Worm (Caenorhabditis elegans) whole organism, L1 larva: ENCODE results near the gene ruvb-1.

Source experiments
- C04F5.9 ChIP-seq: sonication (generic microtip); optimal IDR thresholded peaks from 2 replicates; lab custom pipeline; 2016; ENCODE audit warnings: missing genetic modification characterization, missing compliant biosample characterization
- C34B4.2 ChIP-seq: sonication (generic microtip); optimal IDR thresholded peaks from 2 replicates; lab custom pipeline; 2017; ENCODE audit warnings: mild to moderate bottlenecking, missing genetic modification characterization, missing compliant biosample characterization
- F16B12.6 ChIP-seq: fragments of 150-350 bp; optimal IDR thresholded peaks from 2 replicates; lab custom pipeline; 2014; ENCODE audit warnings: missing biosample characterization, missing genetic modification characterization
- Y116A8C.19 ChIP-seq: sonication (generic microtip); optimal IDR thresholded peaks from 2 replicates; lab custom pipeline; 2016; ENCODE audit warnings: missing compliant biosample characterization, missing genetic modification characterization, borderline replicate concordance
- alr-1 ChIP-seq: fragments of 200-800 bp; sonication (Bioruptor generic); optimal IDR thresholded peaks from 2 replicates; lab custom pipeline; 2018; ENCODE audit warnings: borderline replicate concordance, mild to moderate bottlenecking, missing genetic modification characterization, missing compliant biosample characterization
- aly-2 ChIP-seq: fragments of 150-350 bp; optimal IDR thresholded peaks from 2 replicates; lab custom pipeline; 2014; ENCODE audit warnings: missing biosample characterization, missing genetic modification characterization
- blmp-1 ChIP-seq: fragments of 150-350 bp; optimal IDR thresholded peaks from 2 replicates; lab custom pipeline; 2014; ENCODE audit warnings: missing biosample characterization, missing genetic modification characterization
- ceh-63 ChIP-seq: fragments of 200-800 bp; sonication (Bioruptor generic); optimal IDR thresholded peaks from 2 replicates; lab custom pipeline; 2018; ENCODE audit warnings: mild to moderate bottlenecking, missing genetic modification characterization, missing compliant biosample characterization
- ceh-82 ChIP-seq, 3 experiments: fragments of 150-350 bp in 1 of 3; sonication (generic microtip) in 2 of 3; optimal IDR thresholded peaks; 2 replicates each; lab custom pipeline; 2014 to 2017; ENCODE audit warnings: missing biosample characterization in 3 of 3, missing genetic modification characterization in 3 of 3
- ceh-88 ChIP-seq: fragments of 200-800 bp; sonication (Bioruptor generic); IDR thresholded peaks from 2 replicates; pipeline ENCODE4 v1.3.6; 2022; ENCODE audit warnings: missing genetic modification characterization, missing compliant biosample characterization
- dpl-1 ChIP-seq, 3 experiments: fragments of 150-350 bp in 2 of 3; sonication (generic microtip) in 1 of 3; optimal IDR thresholded peaks; 2 replicates each; lab custom pipeline; 2014 to 2017; ENCODE audit warnings: missing biosample characterization in 3 of 3, missing genetic modification characterization in 3 of 3, missing genetic modification reagents in 3 of 3
- dsc-1 ChIP-seq: sonication (generic microtip); optimal IDR thresholded peaks from 2 replicates; lab custom pipeline; 2016; ENCODE audit warnings: mild to moderate bottlenecking, missing genetic modification characterization, missing compliant biosample characterization
- efl-3 ChIP-seq: fragments of 200-800 bp; sonication (Bioruptor generic); optimal IDR thresholded peaks from 2 replicates; lab custom pipeline; 2018; ENCODE audit warnings: mild to moderate bottlenecking, missing genetic modification characterization, missing compliant biosample characterization
- elt-2 ChIP-seq: sonication (generic microtip); optimal IDR thresholded peaks from 2 replicates; lab custom pipeline; 2016; ENCODE audit warnings: missing genetic modification characterization, mild to moderate bottlenecking, inconsistent platforms, missing compliant biosample characterization, missing genetic modification reagents
- fkh-4 ChIP-seq: sonication (generic microtip); optimal IDR thresholded peaks from 2 replicates; lab custom pipeline; 2016; ENCODE audit warnings: missing compliant biosample characterization, missing genetic modification characterization, borderline replicate concordance
- fkh-8 ChIP-seq: sonication (generic microtip); optimal IDR thresholded peaks from 2 replicates; lab custom pipeline; 2016; ENCODE audit warnings: mild to moderate bottlenecking, missing genetic modification characterization, missing compliant biosample characterization
- fos-1 ChIP-seq: fragments of 150-350 bp; optimal IDR thresholded peaks from 2 replicates; lab custom pipeline; 2014; ENCODE audit warnings: missing biosample characterization, missing genetic modification characterization
- grh-1 ChIP-seq: fragments of 200-800 bp; sonication (Bioruptor generic); IDR thresholded peaks from 2 replicates; pipeline ENCODE4 v1.3.6; 2022; ENCODE audit warnings: missing genetic modification reagents, missing genetic modification characterization, missing compliant biosample characterization
- hlh-17 ChIP-seq: fragments of 200-800 bp; sonication (Bioruptor generic); optimal IDR thresholded peaks from 2 replicates; lab custom pipeline; 2018; ENCODE audit warnings: missing genetic modification characterization, mild to moderate bottlenecking, missing compliant biosample characterization, moderate library complexity, borderline replicate concordance
- isw-1 ChIP-seq: fragments of 200-800 bp; sonication (Bioruptor generic); IDR thresholded peaks from 2 replicates; pipeline ENCODE4 v1.3.6; 2022; ENCODE audit warnings: missing genetic modification characterization, missing compliant biosample characterization
- lin-14 ChIP-seq: fragments of 200-800 bp; sonication (Bioruptor generic); optimal IDR thresholded peaks from 2 replicates; lab custom pipeline; 2018; ENCODE audit warnings: mild to moderate bottlenecking, missing genetic modification characterization, moderate library complexity, missing compliant biosample characterization
- lin-15B ChIP-seq: fragments of 150-350 bp; sonication (generic microtip); optimal IDR thresholded peaks from 3 replicates; lab custom pipeline; 2014; ENCODE audit warnings: missing biosample characterization, missing genetic modification characterization
- lin-35 ChIP-seq, 2 experiments: fragments of 150-350 bp; optimal IDR thresholded peaks; 2 replicates each; lab custom pipeline; 2014; ENCODE audit warnings: missing biosample characterization in 2 of 2, missing genetic modification characterization in 2 of 2, missing genetic modification reagents in 2 of 2
- lsy-2 ChIP-seq, 2 experiments: fragments of 150-350 bp; optimal IDR thresholded peaks; 2 replicates each; lab custom pipeline; 2014; ENCODE audit warnings: missing biosample characterization in 2 of 2, missing genetic modification characterization in 2 of 2
- mdl-1 ChIP-seq, 2 experiments: fragments of 150-350 bp; optimal IDR thresholded peaks; 2 replicates each; lab custom pipeline; 2014 to 2017; ENCODE audit warnings: missing biosample characterization in 2 of 2, missing genetic modification characterization in 2 of 2, inconsistent platforms in 1 of 2
- nhr-12 ChIP-seq: sonication (generic microtip); optimal IDR thresholded peaks from 2 replicates; lab custom pipeline; 2017; ENCODE audit warnings: missing biosample characterization, missing genetic modification characterization
- nhr-20 ChIP-seq: sonication (generic microtip); optimal IDR thresholded peaks from 2 replicates; lab custom pipeline; 2016; ENCODE audit warnings: mild to moderate bottlenecking, missing genetic modification characterization, missing compliant biosample characterization
- nhr-237 ChIP-seq: fragments of 150-350 bp; optimal IDR thresholded peaks from 2 replicates; lab custom pipeline; 2014; ENCODE audit warnings: missing biosample characterization, missing genetic modification characterization
- nhr-47 ChIP-seq: sonication (generic microtip); optimal IDR thresholded peaks from 2 replicates; lab custom pipeline; 2016; ENCODE audit warnings: mild to moderate bottlenecking, missing genetic modification characterization, moderate library complexity, missing compliant biosample characterization
- nhr-71 ChIP-seq: sonication (generic microtip); optimal IDR thresholded peaks from 2 replicates; lab custom pipeline; 2016; ENCODE audit warnings: mild to moderate bottlenecking, missing genetic modification characterization, moderate library complexity, missing compliant biosample characterization
- nhr-76 ChIP-seq: sonication (generic microtip); optimal IDR thresholded peaks from 2 replicates; lab custom pipeline; 2017; ENCODE audit warnings: missing biosample characterization, missing genetic modification characterization
- nhr-85 ChIP-seq: sonication (generic microtip); peaks from one replicate; lab custom pipeline; 2016; ENCODE audit warnings: missing genetic modification characterization, inconsistent platforms, missing compliant biosample characterization
- nhr-90 ChIP-seq: sonication (generic microtip); optimal IDR thresholded peaks from 2 replicates; lab custom pipeline; 2016; ENCODE audit warnings: mild to moderate bottlenecking, missing genetic modification characterization, missing compliant biosample characterization; ENCODE audit not compliant: poor library complexity
- pag-3 ChIP-seq: sonication (generic microtip); optimal IDR thresholded peaks from 2 replicates; lab custom pipeline; 2017; ENCODE audit warnings: missing genetic modification characterization, mild to moderate bottlenecking, missing compliant biosample characterization, antibody characterized with exemption, borderline replicate concordance; ENCODE audit not compliant: insufficient read depth
- rnt-1 ChIP-seq: sonication (generic microtip); optimal IDR thresholded peaks from 2 replicates; lab custom pipeline; 2016; ENCODE audit warnings: mild to moderate bottlenecking, missing genetic modification characterization, moderate library complexity, missing compliant biosample characterization
- snu-23 ChIP-seq: sonication (generic microtip); optimal IDR thresholded peaks from 2 replicates; lab custom pipeline; 2016; ENCODE audit warnings: missing genetic modification characterization, missing compliant biosample characterization
- sox-4 ChIP-seq: sonication (generic microtip); optimal IDR thresholded peaks from 2 replicates; lab custom pipeline; 2016; ENCODE audit warnings: missing genetic modification characterization, missing compliant biosample characterization
- sup-37 ChIP-seq: fragments of 200-800 bp; sonication (Bioruptor generic); optimal IDR thresholded peaks from 2 replicates; lab custom pipeline; 2018; ENCODE audit warnings: mild to moderate bottlenecking, missing genetic modification characterization, missing compliant biosample characterization
- unc-62 ChIP-seq: fragments of 150-350 bp; optimal IDR thresholded peaks from 2 replicates; lab custom pipeline; 2014; ENCODE audit warnings: missing biosample characterization, missing genetic modification reagents, missing genetic modification characterization
- unc-86 ChIP-seq: sonication (generic microtip); optimal IDR thresholded peaks from 2 replicates; lab custom pipeline; 2016; ENCODE audit warnings: missing genetic modification characterization, missing compliant biosample characterization
- xbp-1 ChIP-seq: sonication (generic microtip); optimal IDR thresholded peaks from 2 replicates; lab custom pipeline; 2016; ENCODE audit warnings: missing genetic modification characterization, missing compliant biosample characterization
- ztf-11 ChIP-seq, 2 experiments: sonication (generic microtip); optimal IDR thresholded peaks; 2 replicates each; lab custom pipeline; 2016 to 2017; ENCODE audit warnings: missing genetic modification characterization in 2 of 2, missing biosample characterization in 1 of 2, missing compliant biosample characterization in 1 of 2
- ztf-4 ChIP-seq: fragments of 150-350 bp; optimal IDR thresholded peaks from 2 replicates; lab custom pipeline; 2014; ENCODE audit warnings: missing biosample characterization, missing genetic modification characterization

Gene ruvb-1

DNA sequence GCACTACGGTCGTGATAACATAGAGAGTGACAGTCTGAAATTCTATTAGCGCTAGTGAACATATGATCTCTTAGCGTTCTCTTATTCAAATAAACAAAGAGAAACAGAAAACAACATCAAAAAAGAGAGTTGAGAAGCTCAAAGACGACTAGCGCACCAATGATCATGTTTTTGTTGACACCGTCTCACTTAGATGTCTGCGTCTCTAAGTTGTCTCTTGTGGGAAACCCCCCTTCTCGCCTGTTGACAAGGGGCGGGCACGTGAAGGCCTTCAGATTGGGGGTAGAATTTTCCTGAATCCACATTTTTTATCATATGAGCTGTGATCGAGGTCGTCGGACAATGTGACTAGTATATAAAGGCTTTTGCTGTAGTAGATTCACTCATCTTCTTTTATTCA, 39.3 kb upstream of the ruvb-1 start:
- TF ChIP-seq alr-1 (tag; lab: Kevin White, UChicago) = no peak
- TF ChIP-seq lin-35 (GFP tag; optimal IDR thresholded peaks at IDR 0.05; lab: Kevin White, UChicago) = peak in 1 of 2 experiments; percentile 5
- TF ChIP-seq mdl-1 (tag; optimal IDR thresholded peaks at IDR 0.05; lab: Kevin White, UChicago) = peak in 1 of 2 experiments; percentile 25
- no peak for TF ChIP-seq nhr-90
- no peak for TF ChIP-seq unc-86 (tag; lab: Kevin White, UChicago)
- no peak for TF ChIP-seq nhr-12 (tag; lab: Kevin White, UChicago)
- TF ChIP-seq dpl-1 (GFP tag; optimal IDR thresholded peaks at IDR 0.05; lab: Kevin White, UChicago) = peak in 1 of 3 experiments; percentile 7
- no peak for TF ChIP-seq unc-62
- TF ChIP-seq dsc-1 = no peak
- TF ChIP-seq lsy-2 (tag; optimal IDR thresholded peaks at IDR 0.05; lab: Kevin White, UChicago) = peak in 1 of 2 experiments; percentile 28
- TF ChIP-seq fkh-8 (tag; lab: Kevin White, UChicago) = peak; percentile 52
- TF ChIP-seq fos-1 (tag; lab: Kevin White, UChicago) = no peak
- TF ChIP-seq nhr-20 = no peak
- peak; percentile 43 for TF ChIP-seq nhr-71 (tag; lab: Kevin White, UChicago)
- no peak for TF ChIP-seq Y116A8C.19 (tag; lab: Kevin White, UChicago)
- peak; percentile 67 for TF ChIP-seq nhr-85 (tag; lab: Kevin White, UChicago)
- TF ChIP-seq snu-23 (GFP tag; lab: Kevin White, UChicago) = peak; percentile 38
- no peak for TF ChIP-seq pag-3 (tag; lab: Kevin White, UChicago)
- TF ChIP-seq efl-3 (GFP tag; lab: Kevin White, UChicago) = no peak
- TF ChIP-seq isw-1 = no peak
- no peak for TF ChIP-seq nhr-47 (tag; lab: Kevin White, UChicago)
- peak; percentile 74 for TF ChIP-seq lin-14 (GFP tag; lab: Kevin White, UChicago)

DNA sequence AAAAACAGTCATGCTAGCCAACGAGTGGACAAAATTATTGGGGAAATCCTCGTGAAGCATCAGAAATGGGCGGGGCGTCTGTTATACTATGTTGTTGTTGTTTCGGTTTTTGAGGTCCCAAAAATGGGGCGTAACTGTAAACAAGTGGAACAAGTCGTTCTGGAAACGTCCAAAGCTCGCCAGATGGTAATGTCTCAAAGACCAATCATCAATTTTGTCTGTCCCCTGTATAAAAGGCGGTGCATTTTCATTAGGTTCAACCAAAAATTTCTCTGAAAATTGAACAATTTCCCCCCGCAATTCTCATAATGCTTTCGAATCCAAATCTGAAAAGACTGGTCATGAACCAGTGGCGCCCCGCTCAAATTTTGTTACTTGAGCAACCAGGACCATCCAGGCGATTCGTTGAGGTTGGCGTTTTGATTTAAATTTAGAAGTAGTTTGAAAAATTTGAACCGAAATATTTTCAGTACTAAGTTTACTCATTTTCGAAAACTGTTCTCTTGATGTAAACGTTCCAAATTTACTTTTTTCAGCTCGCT, 38.6 kb upstream of the ruvb-1 start:
- TF ChIP-seq pag-3 (tag; lab: Kevin White, UChicago) (no peak), nhr-20 (no peak), grh-1 (GFP tag; lab: Robert Waterston, UW) (no peak), ztf-11 (tag; optimal IDR thresholded peaks at IDR 0.05; lab: Kevin White, UChicago) (no peak), Y116A8C.19 (tag; lab: Kevin White, UChicago) (no peak), sox-4 (tag; lab: Kevin White, UChicago) (no peak), aly-2 (tag; lab: Kevin White, UChicago) (no peak), snu-23 (GFP tag; lab: Kevin White, UChicago) (no peak), ztf-4 (tag; lab: Kevin White, UChicago) (no peak), lin-14 (GFP tag; lab: Kevin White, UChicago) (no peak), lsy-2 (tag; optimal IDR thresholded peaks at IDR 0.05; lab: Kevin White, UChicago) (no peak), nhr-47 (tag; lab: Kevin White, UChicago) (no peak)

DNA sequence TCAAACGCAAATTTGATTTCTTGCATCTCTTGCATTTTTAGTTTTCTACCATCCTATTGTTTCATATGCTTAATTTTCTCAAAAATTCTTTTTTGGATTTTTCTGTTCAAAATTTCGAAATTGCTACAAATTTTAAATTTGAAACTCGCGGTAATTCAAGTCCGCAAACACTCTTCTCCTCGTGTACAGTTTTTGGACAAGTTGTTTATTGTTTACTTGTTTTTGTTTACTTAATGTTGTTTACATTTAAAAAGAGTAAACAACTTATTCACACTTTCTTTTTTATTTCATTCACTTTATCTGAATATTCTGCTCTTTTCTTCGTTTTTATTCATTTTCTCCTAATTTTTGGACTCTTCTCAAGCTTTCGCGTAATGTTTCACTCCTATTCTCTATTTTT, 37.7 kb upstream of the ruvb-1 start:
- TF ChIP-seq lin-15B (no peak), rnt-1 (tag; lab: Kevin White, UChicago) (no peak), nhr-237 (tag; lab: Kevin White, UChicago) (no peak), lin-35 (GFP tag; optimal IDR thresholded peaks at IDR 0.05; lab: Kevin White, UChicago) (no peak), xbp-1 (tag; lab: Kevin White, UChicago) (no peak), ceh-88 (no peak), nhr-71 (tag; lab: Kevin White, UChicago) (no peak), fkh-4 (tag; lab: Kevin White, UChicago) (no peak), C04F5.9 (tag; lab: Kevin White, UChicago) (no peak)

DNA sequence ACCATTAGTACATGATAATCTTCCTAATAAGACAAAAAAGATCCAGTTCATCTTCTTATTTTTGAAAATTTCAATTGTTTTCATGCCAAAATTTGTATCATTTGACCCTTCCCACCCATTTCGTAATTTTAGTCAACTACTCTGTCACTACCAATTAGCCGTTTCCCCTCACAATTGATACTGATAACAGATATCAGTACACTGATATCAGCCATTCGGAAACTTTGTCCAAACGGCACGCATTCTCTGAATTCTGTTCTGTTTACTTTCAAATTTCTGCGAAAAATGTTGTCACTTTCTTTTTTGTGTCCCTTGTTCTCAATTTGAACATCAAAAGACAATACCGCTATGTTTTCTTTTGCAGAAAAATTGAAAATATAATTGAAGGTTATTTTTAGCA, 32.0 kb upstream of the ruvb-1 start:
- TF ChIP-seq ceh-63 (GFP tag; lab: Kevin White, UChicago) (no peak), nhr-20 (no peak), rnt-1 (tag; lab: Kevin White, UChicago) (no peak), elt-2 (tag; lab: Kevin White, UChicago) (peak; percentile 42), lin-35 (GFP tag; optimal IDR thresholded peaks at IDR 0.05; lab: Kevin White, UChicago) (peak in 1 of 2 experiments; percentile 33), dpl-1 (GFP tag; optimal IDR thresholded peaks at IDR 0.05; lab: Kevin White, UChicago) (no peak), blmp-1 (tag; lab: Kevin White, UChicago) (peak; percentile 65), hlh-17 (GFP tag; lab: Kevin White, UChicago) (no peak), pag-3 (tag; lab: Kevin White, UChicago) (peak; percentile 41), nhr-76 (tag; lab: Kevin White, UChicago) (no peak), F16B12.6 (tag; lab: Kevin White, UChicago) (no peak), C34B4.2 (tag; lab: Kevin White, UChicago) (no peak), grh-1 (GFP tag; lab: Robert Waterston, UW) (no peak), sup-37 (no peak), nhr-90 (no peak), fos-1 (tag; lab: Kevin White, UChicago) (no peak), lin-14 (GFP tag; lab: Kevin White, UChicago) (peak; percentile 42), ceh-82 (tag; optimal IDR thresholded peaks at IDR 0.05; lab: Kevin White, UChicago) (no peak)
